Worm (Caenorhabditis elegans) whole organism, L1 larva: Measurements from ENCODE around the gene T20B12.4.

ENCODE experiments used
- C04F5.9 ChIP-seq: sonication (generic microtip); optimal IDR thresholded peaks from 2 replicates; lab custom pipeline; 2016; ENCODE audit warnings: missing genetic modification characterization, missing compliant biosample characterization
- C16A3.4 ChIP-seq: fragments of 150-350 bp; optimal IDR thresholded peaks from 2 replicates; lab custom pipeline; 2014; ENCODE audit warnings: missing biosample characterization, missing genetic modification characterization
- F16B12.6 ChIP-seq: fragments of 150-350 bp; optimal IDR thresholded peaks from 2 replicates; lab custom pipeline; 2014; ENCODE audit warnings: missing biosample characterization, missing genetic modification characterization
- alr-1 ChIP-seq: fragments of 200-800 bp; sonication (Bioruptor generic); optimal IDR thresholded peaks from 2 replicates; lab custom pipeline; 2018; ENCODE audit warnings: borderline replicate concordance, mild to moderate bottlenecking, missing genetic modification characterization, missing compliant biosample characterization
- aly-2 ChIP-seq: fragments of 150-350 bp; optimal IDR thresholded peaks from 2 replicates; lab custom pipeline; 2014; ENCODE audit warnings: missing biosample characterization, missing genetic modification characterization
- ama-1 ChIP-seq: fragments of 150-350 bp; optimal IDR thresholded peaks from 2 replicates; lab custom pipeline; 2014
- ceh-88 ChIP-seq: fragments of 200-800 bp; sonication (Bioruptor generic); IDR thresholded peaks from 2 replicates; pipeline ENCODE4 v1.3.6; 2022; ENCODE audit warnings: missing genetic modification characterization, missing compliant biosample characterization
- efl-1 ChIP-seq, 4 experiments: fragments of 150-350 bp; optimal IDR thresholded peaks in 3 of 4; peaks in 1 of 4; 1 replicate in 1 of 4; 2 replicates in 3 of 4; lab custom pipeline; 2014; ENCODE audit warnings: missing biosample characterization in 2 of 4, missing genetic modification characterization in 2 of 4, missing genetic modification reagents in 2 of 4
- efl-3 ChIP-seq: fragments of 200-800 bp; sonication (Bioruptor generic); optimal IDR thresholded peaks from 2 replicates; lab custom pipeline; 2018; ENCODE audit warnings: mild to moderate bottlenecking, missing genetic modification characterization, missing compliant biosample characterization
- egl-27 ChIP-seq, 2 experiments: fragments of 150-350 bp in 1 of 2; sonication (generic microtip); optimal IDR thresholded peaks; 3 replicates each; lab custom pipeline; 2017 to 2018; ENCODE audit warnings: missing biosample characterization in 2 of 2, missing genetic modification characterization in 2 of 2, missing genetic modification reagents in 2 of 2
- elt-2 ChIP-seq: sonication (generic microtip); optimal IDR thresholded peaks from 2 replicates; lab custom pipeline; 2016; ENCODE audit warnings: missing genetic modification characterization, mild to moderate bottlenecking, inconsistent platforms, missing compliant biosample characterization, missing genetic modification reagents
- fkh-4 ChIP-seq: sonication (generic microtip); optimal IDR thresholded peaks from 2 replicates; lab custom pipeline; 2016; ENCODE audit warnings: missing compliant biosample characterization, missing genetic modification characterization, borderline replicate concordance
- fkh-8 ChIP-seq: sonication (generic microtip); optimal IDR thresholded peaks from 2 replicates; lab custom pipeline; 2016; ENCODE audit warnings: mild to moderate bottlenecking, missing genetic modification characterization, missing compliant biosample characterization
- hlh-17 ChIP-seq: fragments of 200-800 bp; sonication (Bioruptor generic); optimal IDR thresholded peaks from 2 replicates; lab custom pipeline; 2018; ENCODE audit warnings: missing genetic modification characterization, mild to moderate bottlenecking, missing compliant biosample characterization, moderate library complexity, borderline replicate concordance
- hlh-4 ChIP-seq: sonication (generic microtip); optimal IDR thresholded peaks from 2 replicates; lab custom pipeline; 2016; ENCODE audit warnings: mild to moderate bottlenecking, missing genetic modification characterization, missing compliant biosample characterization
- irx-1 ChIP-seq: sonication (generic microtip); optimal IDR thresholded peaks from 2 replicates; lab custom pipeline; 2016; ENCODE audit warnings: missing genetic modification characterization, missing compliant biosample characterization
- lin-13 ChIP-seq: fragments of 150-350 bp; optimal IDR thresholded peaks from 2 replicates; lab custom pipeline; 2014; ENCODE audit warnings: missing biosample characterization, missing genetic modification reagents, missing genetic modification characterization
- lin-14 ChIP-seq: fragments of 200-800 bp; sonication (Bioruptor generic); optimal IDR thresholded peaks from 2 replicates; lab custom pipeline; 2018; ENCODE audit warnings: mild to moderate bottlenecking, missing genetic modification characterization, moderate library complexity, missing compliant biosample characterization
- lin-39 ChIP-seq: fragments of 150-350 bp; optimal IDR thresholded peaks from 2 replicates; lab custom pipeline; 2014; ENCODE audit warnings: missing biosample characterization, missing genetic modification reagents, missing genetic modification characterization
- mab-9 ChIP-seq: fragments of 200-800 bp; sonication (Bioruptor generic); IDR thresholded peaks from 2 replicates; pipeline ENCODE4 v1.3.6; 2022; ENCODE audit warnings: missing genetic modification reagents, missing genetic modification characterization, missing compliant biosample characterization
- mef-2 ChIP-seq: fragments of 150-350 bp; optimal IDR thresholded peaks from 2 replicates; lab custom pipeline; 2014; ENCODE audit warnings: missing biosample characterization, missing genetic modification characterization
- nhr-12 ChIP-seq: sonication (generic microtip); optimal IDR thresholded peaks from 2 replicates; lab custom pipeline; 2017; ENCODE audit warnings: missing biosample characterization, missing genetic modification characterization
- nhr-19 ChIP-seq: fragments of 200-800 bp; sonication (Bioruptor generic); conservative IDR thresholded peaks from 2 replicates; pipeline ENCODE4 v1.3.6; 2022; ENCODE audit warnings: missing genetic modification characterization, missing compliant biosample characterization
- nhr-237 ChIP-seq: fragments of 150-350 bp; optimal IDR thresholded peaks from 2 replicates; lab custom pipeline; 2014; ENCODE audit warnings: missing biosample characterization, missing genetic modification characterization
- nhr-28 ChIP-seq: fragments of 150-350 bp; optimal IDR thresholded peaks from 2 replicates; lab custom pipeline; 2014; ENCODE audit warnings: missing biosample characterization, missing genetic modification characterization
- nhr-47 ChIP-seq: sonication (generic microtip); optimal IDR thresholded peaks from 2 replicates; lab custom pipeline; 2016; ENCODE audit warnings: mild to moderate bottlenecking, missing genetic modification characterization, moderate library complexity, missing compliant biosample characterization
- nhr-71 ChIP-seq: sonication (generic microtip); optimal IDR thresholded peaks from 2 replicates; lab custom pipeline; 2016; ENCODE audit warnings: mild to moderate bottlenecking, missing genetic modification characterization, moderate library complexity, missing compliant biosample characterization
- nhr-76 ChIP-seq: sonication (generic microtip); optimal IDR thresholded peaks from 2 replicates; lab custom pipeline; 2017; ENCODE audit warnings: missing biosample characterization, missing genetic modification characterization
- nhr-77 ChIP-seq: fragments of 150-350 bp; optimal IDR thresholded peaks from 2 replicates; lab custom pipeline; 2014; ENCODE audit warnings: missing biosample characterization, missing genetic modification characterization
- nhr-84 ChIP-seq: sonication (generic microtip); optimal IDR thresholded peaks from 2 replicates; lab custom pipeline; 2017; ENCODE audit warnings: missing biosample characterization, missing genetic modification characterization
- nhr-90 ChIP-seq: sonication (generic microtip); optimal IDR thresholded peaks from 2 replicates; lab custom pipeline; 2016; ENCODE audit warnings: mild to moderate bottlenecking, missing genetic modification characterization, missing compliant biosample characterization; ENCODE audit not compliant: poor library complexity
- pag-3 ChIP-seq: sonication (generic microtip); optimal IDR thresholded peaks from 2 replicates; lab custom pipeline; 2017; ENCODE audit warnings: missing genetic modification characterization, mild to moderate bottlenecking, missing compliant biosample characterization, antibody characterized with exemption, borderline replicate concordance; ENCODE audit not compliant: insufficient read depth
- pax-3 ChIP-seq: fragments of 200-800 bp; sonication (Bioruptor generic); optimal IDR thresholded peaks from 2 replicates; lab custom pipeline; 2018; ENCODE audit warnings: mild to moderate bottlenecking, missing genetic modification characterization, moderate library complexity, missing compliant biosample characterization
- pqm-1 ChIP-seq: sonication (generic microtip); optimal IDR thresholded peaks from 3 replicates; lab custom pipeline; 2017; ENCODE audit warnings: missing biosample characterization, missing genetic modification characterization
- rnt-1 ChIP-seq: sonication (generic microtip); optimal IDR thresholded peaks from 2 replicates; lab custom pipeline; 2016; ENCODE audit warnings: mild to moderate bottlenecking, missing genetic modification characterization, moderate library complexity, missing compliant biosample characterization
- snpc-4 ChIP-seq: fragments of 150-350 bp; optimal IDR thresholded peaks from 2 replicates; lab custom pipeline; 2014; ENCODE audit warnings: missing biosample characterization, missing genetic modification characterization
- snu-23 ChIP-seq: sonication (generic microtip); optimal IDR thresholded peaks from 2 replicates; lab custom pipeline; 2016; ENCODE audit warnings: missing genetic modification characterization, missing compliant biosample characterization
- swsn-7 ChIP-seq: sonication (generic microtip); optimal IDR thresholded peaks from 2 replicates; lab custom pipeline; 2016; ENCODE audit warnings: missing genetic modification characterization, missing compliant biosample characterization
- tbx-2 ChIP-seq: sonication (generic microtip); optimal IDR thresholded peaks from 2 replicates; lab custom pipeline; 2016; ENCODE audit warnings: missing genetic modification characterization, missing compliant biosample characterization
- unc-130 ChIP-seq: fragments of 150-350 bp; optimal IDR thresholded peaks from 2 replicates; lab custom pipeline; 2017; ENCODE audit warnings: missing biosample characterization, missing genetic modification characterization, inconsistent platforms
- unc-62 ChIP-seq: fragments of 150-350 bp; optimal IDR thresholded peaks from 2 replicates; lab custom pipeline; 2014; ENCODE audit warnings: missing biosample characterization, missing genetic modification reagents, missing genetic modification characterization
- unc-86 ChIP-seq: sonication (generic microtip); optimal IDR thresholded peaks from 2 replicates; lab custom pipeline; 2016; ENCODE audit warnings: missing genetic modification characterization, missing compliant biosample characterization
- unc-98 ChIP-seq: fragments of 200-800 bp; sonication (Bioruptor generic); IDR thresholded peaks from 2 replicates; pipeline ENCODE4 v1.3.6; 2022; ENCODE audit warnings: missing genetic modification characterization, missing compliant biosample characterization
- zip-4 ChIP-seq: fragments of 200-800 bp; sonication (Bioruptor generic); optimal IDR thresholded peaks from 2 replicates; lab custom pipeline; 2018; ENCODE audit warnings: mild to moderate bottlenecking, missing genetic modification characterization, moderate library complexity, missing compliant biosample characterization
- ztf-4 ChIP-seq: fragments of 150-350 bp; optimal IDR thresholded peaks from 2 replicates; lab custom pipeline; 2014; ENCODE audit warnings: missing biosample characterization, missing genetic modification characterization

Gene T20B12.4

ce11 chrIII:7323331-7323730 lies 44.2 kb upstream of the T20B12.4 start:
- TF ChIP-seq ama-1 (lab: Kevin White, UChicago) (no peak), efl-1 (optimal IDR thresholded peaks at IDR 0.05; lab: Kevin White, UChicago) (no peak), efl-1 (GFP tag; optimal IDR thresholded peaks at IDR 0.05 in 1 of 2; lab: Kevin White, UChicago) (no peak), nhr-12 (no peak), pqm-1 (no peak), fkh-8 (no peak), F16B12.6 (tag; lab: Kevin White, UChicago) (no peak), unc-130 (tag; lab: Kevin White, UChicago) (no peak), ceh-88 (GFP tag; lab: Robert Waterston, UW) (no peak), hlh-4 (tag; lab: Kevin White, UChicago) (no peak), tbx-2 (tag; lab: Kevin White, UChicago) (no peak), nhr-77 (tag; lab: Kevin White, UChicago) (no peak), egl-27 (tag; optimal IDR thresholded peaks at IDR 0.05; lab: Kevin White, UChicago) (no peak)
- TF ChIP-seq, all 84 proteins: peak for 0

DNA sequence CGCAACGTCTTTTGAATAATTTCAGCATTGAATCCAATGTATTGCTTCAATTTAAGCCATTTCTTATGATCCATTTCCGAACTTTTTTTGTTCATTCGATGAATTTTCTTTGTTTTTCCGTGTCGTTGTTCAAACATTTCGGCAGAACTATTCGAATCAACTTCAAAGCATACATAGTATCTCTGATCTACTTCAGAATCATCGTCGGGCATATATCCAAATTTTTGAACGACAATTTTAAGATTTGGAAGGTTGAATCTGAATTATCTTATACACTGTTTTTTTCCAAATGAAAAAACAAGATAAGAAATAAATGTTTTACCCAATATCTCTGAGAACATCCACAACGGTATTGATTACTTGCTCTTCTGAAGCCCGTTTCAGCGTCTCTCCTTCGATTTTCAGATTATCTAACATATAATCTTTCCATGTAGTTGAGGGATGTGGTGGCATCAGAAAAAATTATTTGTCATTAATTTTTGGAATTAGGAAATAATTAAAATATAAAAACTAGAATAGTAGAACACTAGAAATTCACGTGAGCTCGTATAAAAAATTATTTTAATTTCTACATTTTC lies 38.3 kb upstream of the T20B12.4 start, which contains the start of gene lab-2:
Gene lab-2 (minus strand): TSS at position 453 of the 578 bp plus-strand sequence.
- TF ChIP-seq egl-27 (tag; optimal IDR thresholded peaks at IDR 0.05; lab: Kevin White, UChicago) (no peak), elt-2 (tag; lab: Kevin White, UChicago) (peak; percentile 11), lin-13 (no peak), unc-86 (tag; lab: Kevin White, UChicago) (no peak), zip-4 (no peak), unc-62 (GFP tag; lab: Kevin White, UChicago) (no peak), nhr-47 (no peak), mab-9 (GFP tag; lab: Robert Waterston, UW) (no peak), pax-3 (tag; lab: Kevin White, UChicago) (no peak), hlh-17 (GFP tag; lab: Kevin White, UChicago) (no peak), ama-1 (lab: Kevin White, UChicago) (peak; percentile 79), irx-1 (no peak), mef-2 (tag; lab: Kevin White, UChicago) (no peak), snu-23 (no peak), alr-1 (no peak), unc-130 (tag; lab: Kevin White, UChicago) (no peak), efl-1 (optimal IDR thresholded peaks at IDR 0.05; lab: Kevin White, UChicago) (no peak), efl-1 (GFP tag; optimal IDR thresholded peaks at IDR 0.05 in 1 of 2; lab: Kevin White, UChicago) (peak in 1 of 2 experiments; percentile 78), swsn-7 (tag; lab: Kevin White, UChicago) (no peak), C04F5.9 (tag; lab: Kevin White, UChicago) (no peak), efl-3 (GFP tag; lab: Kevin White, UChicago) (no peak), nhr-77 (tag; lab: Kevin White, UChicago) (no peak), nhr-12 (no peak), rnt-1 (tag; lab: Kevin White, UChicago) (no peak), nhr-84 (tag; lab: Kevin White, UChicago) (no peak), snpc-4 (tag; lab: Kevin White, UChicago) (no peak), lin-39 (tag; lab: Kevin White, UChicago) (no peak), aly-2 (tag; lab: Kevin White, UChicago) (peak; percentile 22), pag-3 (tag; lab: Kevin White, UChicago) (no peak), fkh-4 (tag; lab: Kevin White, UChicago) (no peak), C16A3.4 (peak; percentile 7), nhr-90 (tag; lab: Kevin White, UChicago) (peak; percentile 22), nhr-19 (GFP tag; lab: Robert Waterston, UW) (no peak), ztf-4 (tag; lab: Kevin White, UChicago) (peak; percentile 49), nhr-237 (tag; lab: Kevin White, UChicago) (no peak), nhr-71 (tag; lab: Kevin White, UChicago) (no peak), lin-14 (GFP tag; lab: Kevin White, UChicago) (no peak), nhr-28 (no peak), unc-98 (GFP tag; lab: Robert Waterston, UW) (no peak), nhr-76 (tag; lab: Kevin White, UChicago) (no peak), ceh-88 (GFP tag; lab: Robert Waterston, UW) (no peak)
- TF ChIP-seq, all 84 proteins: peak for 7
